Fruit fly (Drosophila melanogaster): ENCODE data around the gene fred.

DNA sequence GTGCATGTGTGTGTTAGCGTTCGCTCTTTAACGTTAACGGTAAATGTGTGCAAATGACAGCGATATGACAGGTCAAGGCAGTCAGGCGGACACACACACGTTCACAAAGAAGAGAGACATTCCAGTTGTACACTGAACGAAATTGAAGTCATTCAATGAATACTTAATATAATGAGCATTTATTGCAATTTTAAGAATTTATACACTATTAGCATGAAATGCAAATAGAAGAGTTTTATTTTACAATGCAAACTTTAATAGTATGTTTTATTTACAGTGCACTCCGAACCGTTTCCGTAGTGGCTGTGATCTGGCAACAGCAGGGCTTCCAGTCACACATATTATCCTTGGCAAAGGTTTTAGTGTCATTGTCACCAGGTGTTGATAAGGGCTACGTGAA is 56.5 kb downstream of the fred start:
- TF ChIP-seq tj (GFP tag; optimal IDR thresholded peaks at IDR 0.05), result no peak
- TF ChIP-seq CG14711 (tag; optimal IDR thresholded peaks at IDR 0.05), result no peak

Measured in whole organism, adult.